Fruit fly (Drosophila melanogaster) whole organism, pupa: Measurements from ENCODE around the gene cerv.
A peak's percentile ranks its signal among the peaks of the same experiment; 100 is the strongest.

ENCODE experiments used
- CG10348 ChIP-seq: fragments of 200-800 bp; sonication (Bioruptor generic); IDR thresholded peaks from 2 replicates; pipeline ENCODE4 v1.3.6; 2022; ENCODE audit warnings: missing biosample characterization, missing genetic modification characterization
- CG12605 ChIP-seq: fragments of 200-800 bp; sonication (Bioruptor generic); IDR thresholded peaks from 2 replicates; pipeline ENCODE4 v1.3.6; 2022; ENCODE audit warnings: missing biosample characterization, missing genetic modification characterization
- CG13204 ChIP-seq: fragments of 200-800 bp; sonication (Bioruptor generic); optimal IDR thresholded peaks from 2 replicates; lab custom pipeline; 2018; ENCODE audit warnings: missing biosample characterization, mild to moderate bottlenecking, missing genetic modification characterization, moderate library complexity
- CG14655 ChIP-seq: fragments of 200-800 bp; sonication (Bioruptor generic); optimal IDR thresholded peaks from 3 replicates; lab custom pipeline; 2017; ENCODE audit warnings: mild to moderate bottlenecking, missing biosample characterization, missing genetic modification reagents, missing genetic modification characterization
- CG15710 ChIP-seq: fragments of 200-800 bp; sonication (Bioruptor generic); optimal IDR thresholded peaks from 2 replicates; lab custom pipeline; 2018; ENCODE audit warnings: missing biosample characterization, mild to moderate bottlenecking, missing genetic modification characterization, moderate library complexity
- CG17806 ChIP-seq: fragments of 200-800 bp; sonication (Bioruptor generic); optimal IDR thresholded peaks from 2 replicates; lab custom pipeline; 2018; ENCODE audit warnings: missing biosample characterization, mild to moderate bottlenecking, missing genetic modification characterization, moderate library complexity
- CG32121 ChIP-seq: fragments of 200-800 bp; sonication (Bioruptor generic); IDR thresholded peaks from 2 replicates; pipeline ENCODE4 v1.3.6; 2022; ENCODE audit warnings: missing biosample characterization, missing genetic modification characterization
- CG34367 ChIP-seq: fragments of 200-800 bp; sonication (Bioruptor generic); optimal IDR thresholded peaks from 2 replicates; lab custom pipeline; 2018; ENCODE audit warnings: missing biosample characterization, mild to moderate bottlenecking, missing genetic modification characterization
- CG4496 ChIP-seq: fragments of 200-800 bp; sonication (Bioruptor generic); IDR thresholded peaks from 3 replicates; pipeline ENCODE4 v1.3.6; 2022; ENCODE audit warnings: missing biosample characterization, missing genetic modification characterization
- CG8159 ChIP-seq: fragments of 200-800 bp; sonication (Bioruptor generic); optimal IDR thresholded peaks from 3 replicates; lab custom pipeline; 2018; ENCODE audit warnings: missing biosample characterization, mild to moderate bottlenecking, missing genetic modification characterization, moderate library complexity
- CG8301 ChIP-seq: fragments of 200-800 bp; sonication (Bioruptor generic); optimal IDR thresholded peaks from 2 replicates; lab custom pipeline; 2018; ENCODE audit warnings: missing biosample characterization, mild to moderate bottlenecking, missing genetic modification characterization
- CG9948 ChIP-seq: fragments of 200-800 bp; sonication (Bioruptor generic); optimal IDR thresholded peaks from 2 replicates; lab custom pipeline; 2018; ENCODE audit warnings: missing biosample characterization, mild to moderate bottlenecking, missing genetic modification characterization, moderate library complexity
- D1 ChIP-seq: fragments of 200-800 bp; sonication (Bioruptor generic); optimal IDR thresholded peaks from 2 replicates; lab custom pipeline; 2018; ENCODE audit warnings: missing biosample characterization, mild to moderate bottlenecking, missing genetic modification characterization, moderate library complexity
- EcR ChIP-seq: fragments of 200-800 bp; sonication (Bioruptor generic); optimal IDR thresholded peaks from 3 replicates; lab custom pipeline; 2019; ENCODE audit warnings: missing biosample characterization, missing genetic modification characterization, mild to moderate bottlenecking, moderate library complexity, missing genetic modification reagents
- Ets98B ChIP-seq: fragments of 200-800 bp; sonication (Bioruptor generic); IDR thresholded peaks from 2 replicates; pipeline ENCODE4 v1.3.6; 2022; ENCODE audit warnings: missing biosample characterization, missing genetic modification characterization
- Pif1A ChIP-seq: fragments of 200-800 bp; sonication (Bioruptor generic); optimal IDR thresholded peaks from 3 replicates; lab custom pipeline; 2016; ENCODE audit warnings: missing biosample characterization, missing genetic modification characterization
- Pif1B ChIP-seq: fragments of 200-800 bp; sonication (Bioruptor generic); optimal IDR thresholded peaks from 3 replicates; lab custom pipeline; 2016; ENCODE audit warnings: missing biosample characterization, missing genetic modification characterization
- Snoo ChIP-seq: fragments of 200-800 bp; sonication (Bioruptor generic); optimal IDR thresholded peaks from 3 replicates; lab custom pipeline; 2017; ENCODE audit warnings: missing biosample characterization, mild to moderate bottlenecking, missing genetic modification characterization, inconsistent platforms
- fd96Ca ChIP-seq: fragments of 200-800 bp; sonication (Bioruptor generic); IDR thresholded peaks from 3 replicates; pipeline ENCODE4 v1.3.6; 2022; ENCODE audit warnings: missing biosample characterization, missing genetic modification characterization
- gl ChIP-seq: fragments of 200-800 bp; sonication (Bioruptor generic); optimal IDR thresholded peaks from 2 replicates; lab custom pipeline; 2018; ENCODE audit warnings: missing biosample characterization, mild to moderate bottlenecking, missing genetic modification characterization
- rn ChIP-seq: fragments of 200-800 bp; sonication (Bioruptor generic); IDR thresholded peaks from 2 replicates; pipeline ENCODE4 v1.3.6; 2022; ENCODE audit warnings: missing biosample characterization, missing genetic modification characterization

cerv gene

dm6 chrX:15582853-15583252 is 4.9 kb upstream of the cerv start, which contains the start of the genes CG9215 and CG8097:
Gene CG9215 (minus strand): TSS chrX:15582874.
Gene CG8097 (plus strand): TSS chrX:15583159.
- peak; percentile 27 for TF ChIP-seq CG15710 (tag; lab: Kevin White, UChicago)
- peak; percentile 7 for TF ChIP-seq CG9948 (tag; lab: Kevin White, UChicago)
- no peak for TF ChIP-seq Snoo (tag; lab: Kevin White, UChicago)
- no peak for TF ChIP-seq D1 (tag; lab: Kevin White, UChicago)

- TF ChIP-seq gl (tag; lab: Kevin White, UChicago) (peak; percentile 87), CG8159 (tag; lab: Kevin White, UChicago) (peak; percentile 84), CG4496 (peak; percentile 97), rn (peak; percentile 79; the same call in 1 of the 2 replicates), CG17806 (tag; lab: Kevin White, UChicago) (peak; percentile 87), Snoo (tag; lab: Kevin White, UChicago) (peak; percentile 96), CG12605 (peak; percentile 87), Pif1B (peak; percentile 95), CG15710 (tag; lab: Kevin White, UChicago) (peak; percentile 91), CG10348 (GFP tag; lab: Robert Waterston, UW) (peak; percentile 34; the same call in 1 of the 2 replicates), CG32121 (peak; percentile 91), D1 (tag; lab: Kevin White, UChicago) (peak; percentile 61), Ets98B (GFP tag; lab: Robert Waterston, UW) (peak; percentile 93), CG9948 (tag; lab: Kevin White, UChicago) (peak; percentile 89), CG13204 (GFP tag; lab: Kevin White, UChicago) (no peak), CG14655 (GFP tag; lab: Kevin White, UChicago) (no peak), Pif1A (GFP tag; lab: Kevin White, UChicago) (peak; percentile 96), CG8301 (peak; percentile 92), fd96Ca (GFP tag; lab: Robert Waterston, UW) (peak; percentile 96), CG34367 (tag; lab: Kevin White, UChicago) (peak; percentile 90), EcR (peak; percentile 84)
Observed at dm6 chrX:15579579-15579978, 1.6 kb upstream of the cerv start.

dm6 chrX:15575557-15575956 is 2.4 kb downstream of the cerv start, which contains the start of gene CG42299:
Gene CG42299 (minus strand): TSS chrX:15575683.
- TF ChIP-seq EcR (no peak), rn (no peak), Snoo (tag; lab: Kevin White, UChicago) (no peak), CG12605 (no peak), CG8301 (no peak), Pif1A (GFP tag; lab: Kevin White, UChicago) (no peak), fd96Ca (GFP tag; lab: Robert Waterston, UW) (no peak), D1 (tag; lab: Kevin White, UChicago) (no peak), CG14655 (GFP tag; lab: Kevin White, UChicago) (no peak), CG17806 (tag; lab: Kevin White, UChicago) (no peak), CG10348 (GFP tag; lab: Robert Waterston, UW) (no peak), CG4496 (no peak), CG34367 (tag; lab: Kevin White, UChicago) (no peak), CG9948 (tag; lab: Kevin White, UChicago) (no peak), Ets98B (GFP tag; lab: Robert Waterston, UW) (no peak)
- TF ChIP-seq, all 21 proteins: peak for 0

- no peak for TF ChIP-seq rn
- TF ChIP-seq CG4496 = 0 out of 3 replicates have a peak, but pooled peaks have one; percentile 28
Observed at dm6 chrX:15574384-15574783, 3.6 kb downstream of the cerv start, which contains the start of gene CG9213. Gene CG9213 (minus strand): TSS chrX:15574535.

- TF ChIP-seq CG8159 (tag; lab: Kevin White, UChicago) = no peak
- no peak for TF ChIP-seq CG13204 (GFP tag; lab: Kevin White, UChicago)
- no peak for TF ChIP-seq rn
- TF ChIP-seq Pif1B = no peak
- TF ChIP-seq CG32121 = no peak
- TF ChIP-seq, all 21 proteins: peak for 0
Observed at dm6 chrX:15571939-15572338, 6.0 kb downstream of the cerv start, which contains the start of gene CG15643. Gene CG15643 (minus strand): TSS chrX:15572149.

dm6 chrX:15568983-15569370 is 9.0 kb downstream of the cerv start, which contains the start of gene CG7860:
Gene CG7860 (plus strand): TSS chrX:15568993.
- TF ChIP-seq Snoo (tag; lab: Kevin White, UChicago) (peak; percentile 39), Pif1B (peak; percentile 10), CG15710 (tag; lab: Kevin White, UChicago) (peak; percentile 9), gl (tag; lab: Kevin White, UChicago) (no peak)

- TF ChIP-seq CG8159 (tag; lab: Kevin White, UChicago) (no peak), Pif1B (peak; percentile 8), EcR (peak; percentile 13), gl (tag; lab: Kevin White, UChicago) (no peak), Pif1A (GFP tag; lab: Kevin White, UChicago) (peak; percentile 6), rn (no peak)
Observed at dm6 chrX:15568353-15568982, 9.5 kb downstream of the cerv start.
